Worm (Caenorhabditis elegans) whole organism, L1 larva: Measurements from ENCODE around the gene twk-45.

Experiments used
- C16A3.4 ChIP-seq: fragments of 150-350 bp; optimal IDR thresholded peaks from 2 replicates; lab custom pipeline; 2014; ENCODE audit warnings: missing biosample characterization, missing genetic modification characterization
- F16B12.6 ChIP-seq: fragments of 150-350 bp; optimal IDR thresholded peaks from 2 replicates; lab custom pipeline; 2014; ENCODE audit warnings: missing biosample characterization, missing genetic modification characterization
- Y116A8C.19 ChIP-seq: sonication (generic microtip); optimal IDR thresholded peaks from 2 replicates; lab custom pipeline; 2016; ENCODE audit warnings: missing compliant biosample characterization, missing genetic modification characterization, borderline replicate concordance
- aha-1 ChIP-seq: fragments of 150-350 bp; optimal IDR thresholded peaks from 2 replicates; lab custom pipeline; 2014; ENCODE audit warnings: missing biosample characterization, missing genetic modification characterization
- aly-2 ChIP-seq: fragments of 150-350 bp; optimal IDR thresholded peaks from 2 replicates; lab custom pipeline; 2014; ENCODE audit warnings: missing biosample characterization, missing genetic modification characterization
- ama-1 ChIP-seq: fragments of 150-350 bp; optimal IDR thresholded peaks from 2 replicates; lab custom pipeline; 2014
- ceh-63 ChIP-seq: fragments of 200-800 bp; sonication (Bioruptor generic); optimal IDR thresholded peaks from 2 replicates; lab custom pipeline; 2018; ENCODE audit warnings: mild to moderate bottlenecking, missing genetic modification characterization, missing compliant biosample characterization
- ceh-82 ChIP-seq, 3 experiments: fragments of 150-350 bp in 1 of 3; sonication (generic microtip) in 2 of 3; optimal IDR thresholded peaks; 2 replicates each; lab custom pipeline; 2014 to 2017; ENCODE audit warnings: missing biosample characterization in 3 of 3, missing genetic modification characterization in 3 of 3
- ceh-88 ChIP-seq: fragments of 200-800 bp; sonication (Bioruptor generic); IDR thresholded peaks from 2 replicates; pipeline ENCODE4 v1.3.6; 2022; ENCODE audit warnings: missing genetic modification characterization, missing compliant biosample characterization
- ces-1 ChIP-seq: fragments of 150-350 bp; optimal IDR thresholded peaks from 2 replicates; lab custom pipeline; 2014; ENCODE audit warnings: missing biosample characterization, missing genetic modification reagents, missing genetic modification characterization
- dsc-1 ChIP-seq: sonication (generic microtip); optimal IDR thresholded peaks from 2 replicates; lab custom pipeline; 2016; ENCODE audit warnings: mild to moderate bottlenecking, missing genetic modification characterization, missing compliant biosample characterization
- egl-13 ChIP-seq: sonication (generic microtip); optimal IDR thresholded peaks from 2 replicates; lab custom pipeline; 2016; ENCODE audit warnings: missing genotype, missing genetic modification reagents, missing genetic modification characterization, missing compliant biosample characterization
- egl-27 ChIP-seq, 2 experiments: fragments of 150-350 bp in 1 of 2; sonication (generic microtip); optimal IDR thresholded peaks; 3 replicates each; lab custom pipeline; 2017 to 2018; ENCODE audit warnings: missing biosample characterization in 2 of 2, missing genetic modification characterization in 2 of 2, missing genetic modification reagents in 2 of 2
- fkh-8 ChIP-seq: sonication (generic microtip); optimal IDR thresholded peaks from 2 replicates; lab custom pipeline; 2016; ENCODE audit warnings: mild to moderate bottlenecking, missing genetic modification characterization, missing compliant biosample characterization
- fos-1 ChIP-seq: fragments of 150-350 bp; optimal IDR thresholded peaks from 2 replicates; lab custom pipeline; 2014; ENCODE audit warnings: missing biosample characterization, missing genetic modification characterization
- grh-1 ChIP-seq: fragments of 200-800 bp; sonication (Bioruptor generic); IDR thresholded peaks from 2 replicates; pipeline ENCODE4 v1.3.6; 2022; ENCODE audit warnings: missing genetic modification reagents, missing genetic modification characterization, missing compliant biosample characterization
- hlh-4 ChIP-seq: sonication (generic microtip); optimal IDR thresholded peaks from 2 replicates; lab custom pipeline; 2016; ENCODE audit warnings: mild to moderate bottlenecking, missing genetic modification characterization, missing compliant biosample characterization
- hpl-2 ChIP-seq: fragments of 150-350 bp; optimal IDR thresholded peaks from 2 replicates; lab custom pipeline; 2014; ENCODE audit warnings: missing biosample characterization, missing genetic modification reagents, missing genetic modification characterization
- irx-1 ChIP-seq: sonication (generic microtip); optimal IDR thresholded peaks from 2 replicates; lab custom pipeline; 2016; ENCODE audit warnings: missing genetic modification characterization, missing compliant biosample characterization
- jun-1 ChIP-seq: fragments of 150-350 bp; optimal IDR thresholded peaks from 2 replicates; lab custom pipeline; 2014; ENCODE audit warnings: missing biosample characterization, missing genetic modification reagents, missing genetic modification characterization
- lin-35 ChIP-seq, 2 experiments: fragments of 150-350 bp; optimal IDR thresholded peaks; 2 replicates each; lab custom pipeline; 2014; ENCODE audit warnings: missing biosample characterization in 2 of 2, missing genetic modification characterization in 2 of 2, missing genetic modification reagents in 2 of 2
- lin-39 ChIP-seq: fragments of 150-350 bp; optimal IDR thresholded peaks from 2 replicates; lab custom pipeline; 2014; ENCODE audit warnings: missing biosample characterization, missing genetic modification reagents, missing genetic modification characterization
- lir-3 ChIP-seq: sonication (generic microtip); optimal IDR thresholded peaks from 2 replicates; lab custom pipeline; 2016; ENCODE audit warnings: mild to moderate bottlenecking, missing genetic modification characterization, moderate library complexity, missing compliant biosample characterization; ENCODE audit not compliant: poor library complexity
- lsy-2 ChIP-seq, 2 experiments: fragments of 150-350 bp; optimal IDR thresholded peaks; 2 replicates each; lab custom pipeline; 2014; ENCODE audit warnings: missing biosample characterization in 2 of 2, missing genetic modification characterization in 2 of 2
- mab-9 ChIP-seq: fragments of 200-800 bp; sonication (Bioruptor generic); IDR thresholded peaks from 2 replicates; pipeline ENCODE4 v1.3.6; 2022; ENCODE audit warnings: missing genetic modification reagents, missing genetic modification characterization, missing compliant biosample characterization
- mef-2 ChIP-seq: fragments of 150-350 bp; optimal IDR thresholded peaks from 2 replicates; lab custom pipeline; 2014; ENCODE audit warnings: missing biosample characterization, missing genetic modification characterization
- mep-1 ChIP-seq: fragments of 150-350 bp; optimal IDR thresholded peaks from 2 replicates; lab custom pipeline; 2014; ENCODE audit warnings: missing biosample characterization, missing genetic modification characterization
- nhr-11 ChIP-seq: fragments of 150-350 bp; optimal IDR thresholded peaks from 2 replicates; lab custom pipeline; 2014; ENCODE audit warnings: missing biosample characterization, missing genetic modification characterization
- nhr-12 ChIP-seq: sonication (generic microtip); optimal IDR thresholded peaks from 2 replicates; lab custom pipeline; 2017; ENCODE audit warnings: missing biosample characterization, missing genetic modification characterization
- nhr-28 ChIP-seq: fragments of 150-350 bp; optimal IDR thresholded peaks from 2 replicates; lab custom pipeline; 2014; ENCODE audit warnings: missing biosample characterization, missing genetic modification characterization
- nhr-76 ChIP-seq: sonication (generic microtip); optimal IDR thresholded peaks from 2 replicates; lab custom pipeline; 2017; ENCODE audit warnings: missing biosample characterization, missing genetic modification characterization
- nhr-77 ChIP-seq: fragments of 150-350 bp; optimal IDR thresholded peaks from 2 replicates; lab custom pipeline; 2014; ENCODE audit warnings: missing biosample characterization, missing genetic modification characterization
- nhr-85 ChIP-seq: sonication (generic microtip); peaks from one replicate; lab custom pipeline; 2016; ENCODE audit warnings: missing genetic modification characterization, inconsistent platforms, missing compliant biosample characterization
- nhr-90 ChIP-seq: sonication (generic microtip); optimal IDR thresholded peaks from 2 replicates; lab custom pipeline; 2016; ENCODE audit warnings: mild to moderate bottlenecking, missing genetic modification characterization, missing compliant biosample characterization; ENCODE audit not compliant: poor library complexity
- pag-3 ChIP-seq: sonication (generic microtip); optimal IDR thresholded peaks from 2 replicates; lab custom pipeline; 2017; ENCODE audit warnings: missing genetic modification characterization, mild to moderate bottlenecking, missing compliant biosample characterization, antibody characterized with exemption, borderline replicate concordance; ENCODE audit not compliant: insufficient read depth
- pax-3 ChIP-seq: fragments of 200-800 bp; sonication (Bioruptor generic); optimal IDR thresholded peaks from 2 replicates; lab custom pipeline; 2018; ENCODE audit warnings: mild to moderate bottlenecking, missing genetic modification characterization, moderate library complexity, missing compliant biosample characterization
- pqm-1 ChIP-seq: sonication (generic microtip); optimal IDR thresholded peaks from 3 replicates; lab custom pipeline; 2017; ENCODE audit warnings: missing biosample characterization, missing genetic modification characterization
- skn-1 ChIP-seq: fragments of 150-350 bp; optimal IDR thresholded peaks from 2 replicates; lab custom pipeline; 2014; ENCODE audit warnings: missing biosample characterization, missing genetic modification characterization
- snpc-4 ChIP-seq: fragments of 150-350 bp; optimal IDR thresholded peaks from 2 replicates; lab custom pipeline; 2014; ENCODE audit warnings: missing biosample characterization, missing genetic modification characterization
- sox-4 ChIP-seq: sonication (generic microtip); optimal IDR thresholded peaks from 2 replicates; lab custom pipeline; 2016; ENCODE audit warnings: missing genetic modification characterization, missing compliant biosample characterization
- sptf-1 ChIP-seq: fragments of 150-350 bp; optimal IDR thresholded peaks from 2 replicates; lab custom pipeline; 2014; ENCODE audit warnings: missing biosample characterization, missing genetic modification characterization
- swsn-7 ChIP-seq: sonication (generic microtip); optimal IDR thresholded peaks from 2 replicates; lab custom pipeline; 2016; ENCODE audit warnings: missing genetic modification characterization, missing compliant biosample characterization
- tbx-2 ChIP-seq: sonication (generic microtip); optimal IDR thresholded peaks from 2 replicates; lab custom pipeline; 2016; ENCODE audit warnings: missing genetic modification characterization, missing compliant biosample characterization
- tlp-1 ChIP-seq: fragments of 150-350 bp; optimal IDR thresholded peaks from 2 replicates; lab custom pipeline; 2014; ENCODE audit warnings: missing biosample characterization, missing genetic modification characterization
- unc-130 ChIP-seq: fragments of 150-350 bp; optimal IDR thresholded peaks from 2 replicates; lab custom pipeline; 2017; ENCODE audit warnings: missing biosample characterization, missing genetic modification characterization, inconsistent platforms
- unc-30 ChIP-seq: sonication (generic microtip); optimal IDR thresholded peaks from 2 replicates; lab custom pipeline; 2017; ENCODE audit warnings: missing biosample characterization, missing genetic modification characterization
- unc-62 ChIP-seq: fragments of 150-350 bp; optimal IDR thresholded peaks from 2 replicates; lab custom pipeline; 2014; ENCODE audit warnings: missing biosample characterization, missing genetic modification reagents, missing genetic modification characterization
- unc-86 ChIP-seq: sonication (generic microtip); optimal IDR thresholded peaks from 2 replicates; lab custom pipeline; 2016; ENCODE audit warnings: missing genetic modification characterization, missing compliant biosample characterization
- unc-98 ChIP-seq: fragments of 200-800 bp; sonication (Bioruptor generic); IDR thresholded peaks from 2 replicates; pipeline ENCODE4 v1.3.6; 2022; ENCODE audit warnings: missing genetic modification characterization, missing compliant biosample characterization
- vab-15 ChIP-seq: sonication (generic microtip); optimal IDR thresholded peaks from 2 replicates; lab custom pipeline; 2017; ENCODE audit warnings: missing genotype, mild to moderate bottlenecking, missing genetic modification characterization, missing compliant biosample characterization
- xbp-1 ChIP-seq: sonication (generic microtip); optimal IDR thresholded peaks from 2 replicates; lab custom pipeline; 2016; ENCODE audit warnings: missing genetic modification characterization, missing compliant biosample characterization
- zag-1 ChIP-seq: fragments of 150-350 bp; optimal IDR thresholded peaks from 2 replicates; lab custom pipeline; 2014; ENCODE audit warnings: missing biosample characterization, missing genetic modification characterization
- zip-4 ChIP-seq: fragments of 200-800 bp; sonication (Bioruptor generic); optimal IDR thresholded peaks from 2 replicates; lab custom pipeline; 2018; ENCODE audit warnings: mild to moderate bottlenecking, missing genetic modification characterization, moderate library complexity, missing compliant biosample characterization
- ztf-11 ChIP-seq, 2 experiments: sonication (generic microtip); optimal IDR thresholded peaks; 2 replicates each; lab custom pipeline; 2016 to 2017; ENCODE audit warnings: missing genetic modification characterization in 2 of 2, missing biosample characterization in 1 of 2, missing compliant biosample characterization in 1 of 2

The twk-45 gene

ce11 chrIII:2785840-2786239, 15.9 kb downstream of the twk-45 start, which contains the start of gene Y71H2AM.20:
Gene Y71H2AM.20, minus strand, starts transcription at chrIII:2785948.
- TF ChIP-seq ces-1 (GFP tag; lab: Kevin White, UChicago) (no peak), unc-98 (GFP tag; lab: Robert Waterston, UW) (peak; percentile 35; the same call in 1 of the 2 replicates), Y116A8C.19 (tag; lab: Kevin White, UChicago) (no peak), fos-1 (peak; percentile 94), mep-1 (tag; lab: Kevin White, UChicago) (peak; percentile 99), unc-62 (GFP tag; lab: Kevin White, UChicago) (no peak), lin-39 (tag; lab: Kevin White, UChicago) (peak; percentile 61), C16A3.4 (tag; lab: Kevin White, UChicago) (peak; percentile 99), pax-3 (tag; lab: Kevin White, UChicago) (peak; percentile 91), nhr-77 (tag; lab: Kevin White, UChicago) (peak; percentile 93), aha-1 (peak; percentile 51), sox-4 (tag; lab: Kevin White, UChicago) (peak; percentile 65), unc-130 (tag; lab: Kevin White, UChicago) (peak; percentile 100), aly-2 (peak; percentile 92), unc-86 (tag; lab: Kevin White, UChicago) (peak; percentile 92), zip-4 (GFP tag; lab: Kevin White, UChicago) (peak; percentile 59), unc-30 (tag; lab: Kevin White, UChicago) (no peak), snpc-4 (tag; lab: Kevin White, UChicago) (peak; percentile 90), jun-1 (tag; lab: Kevin White, UChicago) (peak; percentile 88), ceh-82 (tag; optimal IDR thresholded peaks at IDR 0.05; lab: Kevin White, UChicago) (peak; percentile 96 to 99 (median 99)), nhr-76 (tag; lab: Kevin White, UChicago) (no peak), tlp-1 (no peak), nhr-90 (tag; lab: Kevin White, UChicago) (peak; percentile 90), ceh-88 (GFP tag; lab: Robert Waterston, UW) (peak; percentile 88), hlh-4 (tag; lab: Kevin White, UChicago) (no peak), xbp-1 (peak; percentile 95), ztf-11 (tag; optimal IDR thresholded peaks at IDR 0.05; lab: Kevin White, UChicago) (peak in 1 of 2 experiments; percentile 81), vab-15 (tag; lab: Kevin White, UChicago) (peak; percentile 84), egl-27 (tag; optimal IDR thresholded peaks at IDR 0.05; lab: Kevin White, UChicago) (peak in 1 of 2 experiments; percentile 74), grh-1 (GFP tag; lab: Robert Waterston, UW) (peak; percentile 40; the same call in 1 of the 2 replicates), sptf-1 (tag; lab: Kevin White, UChicago) (no peak), swsn-7 (peak; percentile 96), lsy-2 (tag; optimal IDR thresholded peaks at IDR 0.05; lab: Kevin White, UChicago) (peak; percentile 98), nhr-11 (tag; lab: Kevin White, UChicago) (peak; percentile 29), pqm-1 (tag; lab: Kevin White, UChicago) (no peak), nhr-12 (tag; lab: Kevin White, UChicago) (no peak), dsc-1 (tag; lab: Kevin White, UChicago) (peak; percentile 89), tbx-2 (tag; lab: Kevin White, UChicago) (peak; percentile 92), egl-13 (tag; lab: Kevin White, UChicago) (peak; percentile 84), F16B12.6 (tag; lab: Kevin White, UChicago) (peak; percentile 80), mab-9 (peak; percentile 72; the same call in 1 of the 2 replicates), irx-1 (tag; lab: Kevin White, UChicago) (peak; percentile 84), lir-3 (tag; lab: Kevin White, UChicago) (no peak), hpl-2 (GFP tag; lab: Kevin White, UChicago) (peak; percentile 81), ama-1 (peak; percentile 84), mef-2 (peak; percentile 79), fkh-8 (tag; lab: Kevin White, UChicago) (peak; percentile 99), ceh-63 (GFP tag; lab: Kevin White, UChicago) (no peak), nhr-85 (tag; lab: Kevin White, UChicago) (peak; percentile 93), pag-3 (tag; lab: Kevin White, UChicago) (peak; percentile 56), zag-1 (tag; lab: Kevin White, UChicago) (peak; percentile 85), skn-1 (peak; percentile 93), nhr-28 (no peak), lin-35 (GFP tag; optimal IDR thresholded peaks at IDR 0.05; lab: Kevin White, UChicago) (peak; percentile 92 to 95)
